Fruit fly (Drosophila melanogaster): ENCODE results near the gene CG42758.

DNA sequence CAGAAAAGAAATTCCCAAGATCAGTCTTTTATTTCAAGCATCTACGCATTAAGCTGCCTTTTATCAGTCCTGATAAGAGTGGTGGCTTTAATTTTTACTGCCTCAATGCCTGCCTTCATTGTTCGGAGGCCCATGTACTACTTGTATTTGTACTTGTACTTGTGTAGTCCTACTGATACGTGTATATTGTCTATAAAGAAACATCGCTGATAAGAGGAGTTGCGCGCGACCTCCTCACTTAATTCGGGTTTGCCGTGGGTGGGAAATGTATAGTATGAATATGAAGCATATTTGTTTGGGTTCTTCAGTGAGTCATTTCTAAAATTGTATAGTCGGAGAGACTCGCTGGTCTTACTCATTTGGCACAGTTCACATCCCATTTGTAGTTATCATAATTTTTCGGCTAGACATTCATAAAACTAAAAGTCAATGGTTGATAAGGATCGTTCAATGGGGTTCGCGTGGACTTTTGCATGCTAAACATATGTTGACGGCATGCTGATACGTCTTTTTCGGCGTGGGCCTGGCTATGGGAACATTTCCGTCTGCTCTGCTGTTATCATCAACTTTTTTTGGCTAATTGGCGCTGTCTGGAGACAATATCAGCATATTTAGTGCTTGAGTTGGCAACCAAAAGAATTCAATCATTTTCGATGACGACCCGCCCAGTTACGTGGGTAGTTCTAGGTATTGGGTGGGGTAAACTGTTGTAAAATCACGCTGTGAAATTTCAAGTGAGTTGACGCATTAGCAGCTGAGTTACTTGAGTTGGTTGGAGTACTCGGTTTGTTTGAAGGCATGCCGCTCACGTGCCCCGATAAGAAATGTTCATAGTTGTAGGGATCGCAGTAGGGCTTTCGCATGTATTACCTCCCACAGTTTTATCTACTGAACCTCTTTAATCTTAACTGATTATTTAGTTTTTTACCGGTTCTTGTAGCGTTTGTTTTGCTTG is 19.2 kb upstream of the CG42758 start:
- TF ChIP-seq CG32121 (GFP tag; IDR thresholded peaks at IDR 0.05) (no peak), rn (GFP tag; IDR thresholded peaks at IDR 0.05) (no peak), Pif1B (GFP tag; optimal IDR thresholded peaks at IDR 0.05) (no peak), CG12605 (GFP tag; IDR thresholded peaks at IDR 0.05) (no peak), EcR (GFP tag; optimal IDR thresholded peaks at IDR 0.05) (no peak), CG8301 (tag; optimal IDR thresholded peaks at IDR 0.05) (no peak), Ets98B (GFP tag; IDR thresholded peaks at IDR 0.05) (no peak), CG4496 (GFP tag; IDR thresholded peaks at IDR 0.05) (no peak), CG10348 (GFP tag; IDR thresholded peaks at IDR 0.05) (no peak)

Data from whole organism, pupa.